Worm (Caenorhabditis elegans): Measurements from ENCODE around the gene T04F3.5.

The T04F3.5 gene

ce11 chrV:11782809-11783440 lies 22.5 kb downstream of the T04F3.5 start, which contains the start of gene F55A11.11 (continued):
- TF ChIP-seq lin-11 (tag; optimal IDR thresholded peaks at IDR 0.05) (peak; percentile 91), npax-4 (tag; optimal IDR thresholded peaks at IDR 0.05) (peak; percentile 90), ceh-48 (tag; optimal IDR thresholded peaks at IDR 0.05) (peak; percentile 91), lim-6 (tag; optimal IDR thresholded peaks at IDR 0.05) (peak; percentile 48), K09A11.1 (tag; optimal IDR thresholded peaks at IDR 0.05; ENCODE audit: insufficient read depth) (peak; percentile 78), odd-2 (tag; optimal IDR thresholded peaks at IDR 0.05) (peak; percentile 56), madf-2 (tag; optimal IDR thresholded peaks at IDR 0.05) (peak; percentile 91), hlh-8 (tag; optimal IDR thresholded peaks at IDR 0.05) (peak; percentile 85), dmd-4 (tag; optimal IDR thresholded peaks at IDR 0.05; ENCODE audit: borderline replicate concordance) (peak; percentile 83), F13H6.1 (tag; optimal IDR thresholded peaks at IDR 0.05) (peak; percentile 87), ceh-2 (tag; optimal IDR thresholded peaks at IDR 0.05) (peak; percentile 88), ama-1 (optimal IDR thresholded peaks at IDR 0.05) (no peak), ceh-34 (tag; optimal IDR thresholded peaks at IDR 0.05) (peak; percentile 92), ref-2 (tag; optimal IDR thresholded peaks at IDR 0.05) (peak; percentile 95), zip-5 (tag; optimal IDR thresholded peaks at IDR 0.05) (peak; percentile 79), pros-1 (tag; optimal IDR thresholded peaks at IDR 0.05) (peak; percentile 73), pag-3 (tag; optimal IDR thresholded peaks at IDR 0.05; ENCODE audit: borderline replicate concordance) (peak; percentile 75), sdc-2 (tag; optimal IDR thresholded peaks at IDR 0.05) (peak; percentile 87), ceh-45 (GFP tag; IDR thresholded peaks at IDR 0.05) (peak; percentile 81; the same call in 1 of the 2 replicates), fax-1 (tag; optimal IDR thresholded peaks at IDR 0.05) (peak; percentile 88), hlh-13 (GFP tag; optimal IDR thresholded peaks at IDR 0.05) (peak; percentile 94), pha-4 (tag; optimal IDR thresholded peaks at IDR 0.05) (no peak), Y22D7AL.16 (tag; optimal IDR thresholded peaks at IDR 0.05) (peak; percentile 89), ceh-31 (tag; optimal IDR thresholded peaks at IDR 0.05) (peak; percentile 85), gmeb-2 (tag; optimal IDR thresholded peaks at IDR 0.05) (peak; percentile 94), ets-4 (tag; optimal IDR thresholded peaks at IDR 0.05) (peak; percentile 63), unc-86 (tag; optimal IDR thresholded peaks at IDR 0.05) (peak; percentile 85), elt-4 (tag; optimal IDR thresholded peaks at IDR 0.05) (peak; percentile 52), ceh-18 (tag; optimal IDR thresholded peaks at IDR 0.05) (peak; percentile 79), ttx-3 (tag; optimal IDR thresholded peaks at IDR 0.05) (peak; percentile 82), ceh-19 (GFP tag; optimal IDR thresholded peaks at IDR 0.05) (peak; percentile 96), pat-9 (tag; optimal IDR thresholded peaks at IDR 0.05) (peak; percentile 97), pqm-1 (tag; optimal IDR thresholded peaks at IDR 0.05) (peak; percentile 95), pax-1 (tag; optimal IDR thresholded peaks at IDR 0.05) (no peak), tbx-2 (tag; optimal IDR thresholded peaks at IDR 0.05) (peak; percentile 94), T23F11.4 (GFP tag; optimal IDR thresholded peaks at IDR 0.05) (peak; percentile 92), mec-3 (tag; optimal IDR thresholded peaks at IDR 0.05; ENCODE audit: borderline replicate concordance) (peak; percentile 80), fkh-10 (GFP tag; optimal IDR thresholded peaks at IDR 0.05) (peak; percentile 85), fkh-6 (tag; optimal IDR thresholded peaks at IDR 0.05) (peak; percentile 94), rnt-1 (tag; optimal IDR thresholded peaks at IDR 0.05) (peak; percentile 92), unc-42 (tag; optimal IDR thresholded peaks at IDR 0.05) (no peak), nfya-1 (tag; optimal IDR thresholded peaks at IDR 0.05) (peak; percentile 81), ceh-30 (tag; optimal IDR thresholded peaks at IDR 0.05) (no peak), ahr-1 (tag; optimal IDR thresholded peaks at IDR 0.05) (peak; percentile 88), tbx-7 (tag; optimal IDR thresholded peaks at IDR 0.05) (peak; percentile 61), ceh-22 (tag; optimal IDR thresholded peaks at IDR 0.05) (peak; percentile 44), nhr-232 (tag; optimal IDR thresholded peaks at IDR 0.05) (peak; percentile 93), sox-2 (GFP tag; IDR thresholded peaks at IDR 0.05) (peak; percentile 89), dve-1 (tag; optimal IDR thresholded peaks at IDR 0.05) (peak; percentile 89), elt-2 (tag; optimal IDR thresholded peaks at IDR 0.05) (peak; percentile 96), ceh-14 (tag; optimal IDR thresholded peaks at IDR 0.05) (peak; percentile 94), C38D4.7 (GFP tag; optimal IDR thresholded peaks at IDR 0.05) (peak; percentile 89)
